Fruit fly (Drosophila melanogaster): ENCODE measurements around the gene CG32756.

CG32756 gene

dm6 chrX:5974358-5975143 is 29.1 kb downstream of the CG32756 start (continued):
- TF ChIP-seq CG11762 (GFP tag; optimal IDR thresholded peaks at IDR 0.05; ENCODE audit: insufficient read depth): no peak

DNA sequence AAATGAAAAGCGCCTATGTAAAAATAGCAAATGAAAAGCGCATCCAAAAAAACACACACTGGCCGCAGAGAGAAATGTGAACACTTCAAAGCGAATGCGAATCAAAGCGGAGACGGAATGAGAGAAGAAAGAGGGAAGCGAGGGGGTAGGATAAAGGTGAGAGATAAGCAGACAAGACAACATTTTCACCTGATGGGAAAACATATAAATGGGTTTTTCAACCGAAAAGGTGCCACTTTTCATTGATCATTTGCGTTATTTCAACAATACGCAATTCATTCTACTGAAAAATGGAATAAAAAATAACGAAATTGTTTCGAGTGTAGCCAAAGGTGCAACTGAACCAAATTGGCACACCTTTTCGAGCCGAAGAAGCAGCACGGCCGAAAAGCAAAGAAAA is 31.6 kb downstream of the CG32756 start:
- TF ChIP-seq CG32006 (GFP tag; optimal IDR thresholded peaks at IDR 0.05) (peak; percentile 48), Hr39 (GFP tag; optimal IDR thresholded peaks at IDR 0.05) (no peak), lz (GFP tag; optimal IDR thresholded peaks at IDR 0.05) (no peak), Ets96B (tag; optimal IDR thresholded peaks at IDR 0.05) (no peak), CG6792 (GFP tag; optimal IDR thresholded peaks at IDR 0.05) (no peak), Eip93F (GFP tag; optimal IDR thresholded peaks at IDR 0.05) (no peak), spab (GFP tag; optimal IDR thresholded peaks at IDR 0.05) (no peak), Eip75B (GFP tag; optimal IDR thresholded peaks at IDR 0.05) (no peak), CG31627 (GFP tag; optimal IDR thresholded peaks at IDR 0.05) (no peak), pdm3 (GFP tag; optimal IDR thresholded peaks at IDR 0.05) (no peak), CG15336 (GFP tag; IDR thresholded peaks at IDR 0.05) (peak; percentile 43), fkh (GFP tag; optimal IDR thresholded peaks at IDR 0.05) (no peak), Met (GFP tag; optimal IDR thresholded peaks at IDR 0.05) (no peak), CG8119 (GFP tag; IDR thresholded peaks at IDR 0.05) (peak; percentile 56; the same call in 2 of the 3 replicates), CG34406 (GFP tag; optimal IDR thresholded peaks at IDR 0.05) (no peak), CG6276 (GFP tag; optimal IDR thresholded peaks at IDR 0.05) (no peak), Smox (GFP tag; optimal IDR thresholded peaks at IDR 0.05) (no peak), Lpt (GFP tag; optimal IDR thresholded peaks at IDR 0.05) (no peak), cyc (GFP tag; optimal IDR thresholded peaks at IDR 0.05) (no peak), CG4318 (GFP tag; optimal IDR thresholded peaks at IDR 0.05) (peak; percentile 29), CG6163 (GFP tag; IDR thresholded peaks at IDR 0.05) (peak; percentile 59), Ets21C (GFP tag; optimal IDR thresholded peaks at IDR 0.05) (no peak), CG9139 (GFP tag; optimal IDR thresholded peaks at IDR 0.05) (no peak), topi (GFP tag; optimal IDR thresholded peaks at IDR 0.05) (no peak), dac (GFP tag; optimal IDR thresholded peaks at IDR 0.05) (peak; percentile 29), eg (GFP tag; IDR thresholded peaks at IDR 0.05) (peak; percentile 57), CG10631 (GFP tag; optimal IDR thresholded peaks at IDR 0.05) (no peak), CG16779 (tag; optimal IDR thresholded peaks at IDR 0.05) (no peak), Hr38 (GFP tag; optimal IDR thresholded peaks at IDR 0.05) (no peak), CG1621 (tag; optimal IDR thresholded peaks at IDR 0.05) (no peak), CG11902 (GFP tag; optimal IDR thresholded peaks at IDR 0.05) (no peak), CG11294 (GFP tag; IDR thresholded peaks at IDR 0.05) (no peak), Blimp-1 (GFP tag; optimal IDR thresholded peaks at IDR 0.05) (no peak), CG3032 (tag; optimal IDR thresholded peaks at IDR 0.05) (no peak), esn (GFP tag; optimal IDR thresholded peaks at IDR 0.05) (no peak), achi (GFP tag; optimal IDR thresholded peaks at IDR 0.05) (no peak), CG8632 (GFP tag; optimal IDR thresholded peaks at IDR 0.05) (no peak), OdsH (GFP tag; optimal IDR thresholded peaks at IDR 0.05) (peak; percentile 15), Sox102F (GFP tag; optimal IDR thresholded peaks at IDR 0.05) (no peak), salr (GFP tag; optimal IDR thresholded peaks at IDR 0.05) (no peak), svp (GFP tag) (peak; percentile 38), CG6854 (GFP tag; optimal IDR thresholded peaks at IDR 0.05) (no peak), Sox14 (GFP tag; optimal IDR thresholded peaks at IDR 0.05) (no peak), Gug (GFP tag; IDR thresholded peaks at IDR 0.05) (no peak), fd85E (GFP tag; optimal IDR thresholded peaks at IDR 0.05) (no peak), CG6808 (GFP tag; optimal IDR thresholded peaks at IDR 0.05) (no peak), net (GFP tag; optimal IDR thresholded peaks at IDR 0.05) (no peak), CG11762 (GFP tag; optimal IDR thresholded peaks at IDR 0.05; ENCODE audit: insufficient read depth) (no peak), ss (GFP tag; optimal IDR thresholded peaks at IDR 0.05) (no peak)

Data from whole organism, prepupa.